Worm (Caenorhabditis elegans) whole organism, L4/young adult: ENCODE measurements around the gene W08G11.3.

Source experiments
- W03F9.2 ChIP-seq: fragments of 150-350 bp; optimal IDR thresholded peaks from 2 replicates; lab custom pipeline; 2014; ENCODE audit warnings: missing biosample characterization, missing genetic modification characterization
- dao-5 ChIP-seq: sonication (generic microtip); optimal IDR thresholded peaks from 2 replicates; lab custom pipeline; 2016; ENCODE audit warnings: missing genotype, missing genetic modification characterization, moderate library complexity, missing compliant biosample characterization
- him-1 ChIP-seq: sonication (generic microtip); optimal IDR thresholded peaks from 2 replicates; lab custom pipeline; 2016; ENCODE audit warnings: missing genotype, missing genetic modification reagents, missing genetic modification characterization, missing compliant biosample characterization

DNA sequence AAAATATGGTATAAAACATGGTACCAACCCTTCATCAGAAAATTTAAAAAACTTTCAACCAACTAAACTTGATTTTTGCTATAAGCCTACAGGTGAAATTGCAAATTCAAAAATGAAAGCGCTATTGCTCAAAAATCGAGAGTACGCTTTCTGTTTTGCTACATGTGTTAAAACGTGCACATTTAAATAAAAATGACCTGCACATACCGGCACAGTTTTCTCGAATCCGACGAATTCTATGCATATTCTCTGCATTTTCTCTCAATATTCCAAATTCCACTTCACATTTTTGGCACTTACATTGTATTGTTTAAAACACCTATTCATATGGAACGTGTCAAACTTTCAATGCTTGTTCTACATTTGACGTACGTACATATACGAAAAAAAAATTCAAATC, 43.0 kb downstream of the W08G11.3 start, which contains the start of gene srh-145:
- TF ChIP-seq dao-5 (no peak), him-1 (tag; lab: Kevin White, UChicago) (no peak), W03F9.2 (no peak)
